Worm (Caenorhabditis elegans) whole organism, mixed stage, embryonic: ENCODE results near the gene hach-1.

ENCODE experiments used
- M03D4.4 ChIP-seq: sonication (generic microtip); optimal IDR thresholded peaks from 2 replicates; lab custom pipeline; 2017; ENCODE audit warnings: mild to moderate bottlenecking, missing genetic modification characterization, missing compliant biosample characterization
- bed-3 ChIP-seq: fragments of 200-800 bp; sonication (Bioruptor generic); optimal IDR thresholded peaks from 3 replicates; lab custom pipeline; 2018; ENCODE audit warnings: mild to moderate bottlenecking, missing genetic modification characterization, moderate library complexity, missing compliant biosample characterization
- blmp-1 ChIP-seq: fragments of 150-350 bp; optimal IDR thresholded peaks from 2 replicates; lab custom pipeline; 2014; ENCODE audit warnings: missing biosample characterization, missing genetic modification characterization
- ceh-39 ChIP-seq: fragments of 150-350 bp; optimal IDR thresholded peaks from 2 replicates; lab custom pipeline; 2014; ENCODE audit warnings: missing biosample characterization, missing genetic modification characterization
- ceh-43 ChIP-seq: fragments of 200-800 bp; sonication (Bioruptor generic); optimal IDR thresholded peaks from 2 replicates; lab custom pipeline; 2018; ENCODE audit warnings: mild to moderate bottlenecking, missing genetic modification characterization, moderate library complexity, missing compliant biosample characterization
- ceh-83 ChIP-seq: fragments of 200-800 bp; sonication (Bioruptor generic); optimal IDR thresholded peaks from 2 replicates; lab custom pipeline; 2018; ENCODE audit warnings: mild to moderate bottlenecking, missing genetic modification characterization, missing compliant biosample characterization
- ces-1 ChIP-seq: fragments of 150-350 bp; optimal IDR thresholded peaks from 2 replicates; lab custom pipeline; 2014; ENCODE audit warnings: missing biosample characterization, missing genetic modification reagents, missing genetic modification characterization
- drap-1 ChIP-seq: fragments of 200-800 bp; sonication (Bioruptor generic); optimal IDR thresholded peaks from 3 replicates; lab custom pipeline; 2018; ENCODE audit warnings: mild to moderate bottlenecking, missing genetic modification characterization, missing compliant biosample characterization
- elt-1 ChIP-seq: sonication (generic microtip); optimal IDR thresholded peaks from 2 replicates; lab custom pipeline; 2017; ENCODE audit warnings: missing genetic modification characterization, mild to moderate bottlenecking, missing compliant biosample characterization, antibody characterized with exemption, moderate library complexity, borderline replicate concordance; ENCODE audit not compliant: insufficient read depth
- elt-3 ChIP-seq: fragments of 150-350 bp; optimal IDR thresholded peaks from 2 replicates; lab custom pipeline; 2014; ENCODE audit warnings: missing biosample characterization, missing genetic modification characterization
- flh-1 ChIP-seq: fragments of 200-800 bp; sonication (Bioruptor generic); optimal IDR thresholded peaks from 2 replicates; lab custom pipeline; 2018; ENCODE audit warnings: mild to moderate bottlenecking, missing genetic modification characterization, moderate library complexity, missing compliant biosample characterization
- ham-2 ChIP-seq: fragments of 200-800 bp; sonication (Bioruptor generic); optimal IDR thresholded peaks from 2 replicates; lab custom pipeline; 2018; ENCODE audit warnings: mild to moderate bottlenecking, missing genetic modification characterization, missing compliant biosample characterization
- hlh-1 ChIP-seq: fragments of 150-350 bp; optimal IDR thresholded peaks from 2 replicates; lab custom pipeline; 2014; ENCODE audit warnings: missing biosample characterization, missing genetic modification reagents, missing genetic modification characterization
- lin-13 ChIP-seq: fragments of 150-350 bp; optimal IDR thresholded peaks from 2 replicates; lab custom pipeline; 2014; ENCODE audit warnings: missing biosample characterization, missing genetic modification characterization
- lin-32 ChIP-seq: fragments of 200-800 bp; sonication (Bioruptor generic); optimal IDR thresholded peaks from 2 replicates; lab custom pipeline; 2018; ENCODE audit warnings: mild to moderate bottlenecking, missing genetic modification characterization, missing compliant biosample characterization
- lsy-2 ChIP-seq: fragments of 150-350 bp; optimal IDR thresholded peaks from 2 replicates; lab custom pipeline; 2014; ENCODE audit warnings: missing biosample characterization, missing genetic modification characterization
- mab-5 ChIP-seq: fragments of 150-350 bp; optimal IDR thresholded peaks from 2 replicates; lab custom pipeline; 2014; ENCODE audit warnings: missing biosample characterization, missing genetic modification characterization
- mep-1 ChIP-seq: fragments of 150-350 bp; optimal IDR thresholded peaks from 2 replicates; lab custom pipeline; 2017; ENCODE audit warnings: missing biosample characterization, missing genetic modification reagents, missing genetic modification characterization, inconsistent platforms
- mls-2 ChIP-seq: sonication (generic microtip); optimal IDR thresholded peaks from 2 replicates; lab custom pipeline; 2016; ENCODE audit warnings: mild to moderate bottlenecking, missing genetic modification characterization, moderate library complexity, missing compliant biosample characterization
- nhr-12 ChIP-seq: fragments of 150-350 bp; optimal IDR thresholded peaks from 2 replicates; lab custom pipeline; 2014; ENCODE audit warnings: missing biosample characterization, missing genetic modification characterization
- nhr-2 ChIP-seq: fragments of 150-350 bp; optimal IDR thresholded peaks from 2 replicates; lab custom pipeline; 2014; ENCODE audit warnings: missing biosample characterization, missing genetic modification characterization
- nhr-237 ChIP-seq: fragments of 150-350 bp; optimal IDR thresholded peaks from 2 replicates; lab custom pipeline; 2014; ENCODE audit warnings: missing biosample characterization, missing genetic modification characterization
- nhr-28 ChIP-seq: fragments of 150-350 bp; optimal IDR thresholded peaks from 2 replicates; lab custom pipeline; 2014; ENCODE audit warnings: missing biosample characterization, missing genetic modification characterization
- nhr-76 ChIP-seq: sonication (generic microtip); optimal IDR thresholded peaks from 2 replicates; lab custom pipeline; 2017; ENCODE audit warnings: missing biosample characterization, missing genetic modification characterization
- pha-4 ChIP-seq: fragments of 150-350 bp; optimal IDR thresholded peaks from 2 replicates; lab custom pipeline; 2018; ENCODE audit warnings: missing biosample characterization, missing genetic modification reagents, missing genetic modification characterization
- sem-2 ChIP-seq: fragments of 200-800 bp; sonication (Bioruptor generic); optimal IDR thresholded peaks from 2 replicates; lab custom pipeline; 2018; ENCODE audit warnings: mild to moderate bottlenecking, missing genetic modification characterization, missing compliant biosample characterization
- snpc-4 ChIP-seq: fragments of 150-350 bp; optimal IDR thresholded peaks from 2 replicates; lab custom pipeline; 2014; ENCODE audit warnings: missing biosample characterization, missing genetic modification characterization
- sptf-1 ChIP-seq: sonication (generic microtip); optimal IDR thresholded peaks from 2 replicates; lab custom pipeline; 2017; ENCODE audit warnings: mild to moderate bottlenecking, missing genetic modification characterization, moderate library complexity, missing compliant biosample characterization
- tbx-8 ChIP-seq: fragments of 200-800 bp; sonication (Bioruptor generic); optimal IDR thresholded peaks from 2 replicates; lab custom pipeline; 2018; ENCODE audit warnings: mild to moderate bottlenecking, missing genetic modification characterization, moderate library complexity, missing compliant biosample characterization
- unc-120 ChIP-seq: sonication (generic microtip); optimal IDR thresholded peaks from 2 replicates; lab custom pipeline; 2017; ENCODE audit warnings: missing genetic modification characterization, missing compliant biosample characterization; ENCODE audit not compliant: poor library complexity, severe bottlenecking
- unc-39 ChIP-seq: fragments of 150-350 bp; optimal IDR thresholded peaks from 2 replicates; lab custom pipeline; 2014; ENCODE audit warnings: missing biosample characterization, missing genetic modification characterization
- unc-62 ChIP-seq: fragments of 150-350 bp; optimal IDR thresholded peaks from 2 replicates; lab custom pipeline; 2014; ENCODE audit warnings: missing biosample characterization, missing genetic modification reagents, missing genetic modification characterization
- ztf-11 ChIP-seq: fragments of 150-350 bp; optimal IDR thresholded peaks from 2 replicates; lab custom pipeline; 2014; ENCODE audit warnings: missing biosample characterization, missing genetic modification characterization

Gene hach-1

ce11 chrIII:5601999-5602398 is 46.7 kb downstream of the hach-1 start (continued):
- peak; percentile 70 for TF ChIP-seq nhr-28 (tag; lab: Kevin White, UChicago)
- peak; percentile 96 for TF ChIP-seq sem-2 (GFP tag; lab: Kevin White, UChicago)
- peak; percentile 70 for TF ChIP-seq ztf-11
- TF ChIP-seq mep-1 (tag; lab: Kevin White, UChicago) = peak; percentile 47
- TF ChIP-seq unc-39 (tag; lab: Kevin White, UChicago) = peak; percentile 70
- TF ChIP-seq blmp-1 (tag; lab: Kevin White, UChicago) = no peak
- peak; percentile 86 for TF ChIP-seq bed-3 (GFP tag; lab: Kevin White, UChicago)
- TF ChIP-seq lin-32 (GFP tag; lab: Kevin White, UChicago) = peak; percentile 94

- no peak for TF ChIP-seq drap-1
- TF ChIP-seq ces-1 (GFP tag; lab: Kevin White, UChicago) = no peak
- peak; percentile 58 for TF ChIP-seq sptf-1 (tag; lab: Kevin White, UChicago)
- TF ChIP-seq nhr-2 (tag; lab: Kevin White, UChicago) = no peak
- TF ChIP-seq tbx-8 (GFP tag; lab: Kevin White, UChicago) = no peak
- TF ChIP-seq lin-32 (GFP tag; lab: Kevin White, UChicago) = no peak
- peak; percentile 36 for TF ChIP-seq mep-1 (tag; lab: Kevin White, UChicago)
- peak; percentile 3 for TF ChIP-seq hlh-1 (tag; lab: Kevin White, UChicago)
- TF ChIP-seq ceh-43 = no peak
- peak; percentile 17 for TF ChIP-seq M03D4.4 (tag; lab: Kevin White, UChicago)
- TF ChIP-seq mab-5 (tag; lab: Kevin White, UChicago) = no peak
- TF ChIP-seq unc-62 (GFP tag; lab: Kevin White, UChicago) = no peak
- TF ChIP-seq blmp-1 (tag; lab: Kevin White, UChicago) = no peak
- peak; percentile 60 for TF ChIP-seq ham-2
- TF ChIP-seq sem-2 (GFP tag; lab: Kevin White, UChicago) = no peak
- TF ChIP-seq nhr-237 = peak; percentile 34
- TF ChIP-seq lsy-2 (tag; lab: Kevin White, UChicago) = peak; percentile 49
- TF ChIP-seq nhr-12 (tag; lab: Kevin White, UChicago) = no peak
- no peak for TF ChIP-seq ceh-83
- no peak for TF ChIP-seq snpc-4 (tag; lab: Kevin White, UChicago)
- TF ChIP-seq elt-1 (tag; lab: Kevin White, UChicago) = no peak
- TF ChIP-seq lin-13 (tag; lab: Kevin White, UChicago) = no peak
- peak; percentile 71 for TF ChIP-seq pha-4 (tag; lab: Kevin White, UChicago)
- peak; percentile 31 for TF ChIP-seq unc-120 (tag; lab: Kevin White, UChicago)
- peak; percentile 72 for TF ChIP-seq ceh-39
- no peak for TF ChIP-seq nhr-76
- TF ChIP-seq unc-39 (tag; lab: Kevin White, UChicago) = no peak
- TF ChIP-seq mls-2 (tag; lab: Kevin White, UChicago) = no peak
- no peak for TF ChIP-seq elt-3 (tag; lab: Kevin White, UChicago)
- TF ChIP-seq, all 35 proteins: peak for 10
These were observed 48.3 kb downstream of the hach-1 start, which contains the start of gene madf-11 for ce11 chrIII:5603439-5603986. TSS of gene madf-11 (minus strand) at chrIII:5603489.

- TF ChIP-seq lin-13 (tag; lab: Kevin White, UChicago) (no peak), elt-1 (tag; lab: Kevin White, UChicago) (no peak), sptf-1 (tag; lab: Kevin White, UChicago) (no peak), elt-3 (tag; lab: Kevin White, UChicago) (no peak), unc-120 (tag; lab: Kevin White, UChicago) (no peak), hlh-1 (tag; lab: Kevin White, UChicago) (no peak), flh-1 (no peak), blmp-1 (tag; lab: Kevin White, UChicago) (no peak), nhr-2 (tag; lab: Kevin White, UChicago) (no peak)
- TF ChIP-seq, all 35 proteins: peak for 0
These were observed 48.8 kb downstream of the hach-1 start, which contains the start of gene xnd-1 for ce11 chrIII:5604080-5604479. TSS of gene xnd-1 (plus strand) at chrIII:5604460.
